Worm (Caenorhabditis elegans) whole organism, late embryonic: ENCODE data around the gene pipp-4P.
"Not testable (repeated sequence)": the region's sequence is repeated elsewhere in the genome, so short reads cannot be mapped to it uniquely, and the experiment has no call there.

ENCODE experiments used
- C08G9.2 ChIP-seq: sonication (generic microtip); optimal IDR thresholded peaks from 2 replicates; lab custom pipeline; 2016; ENCODE audit warnings: mild to moderate bottlenecking, missing genetic modification characterization, moderate library complexity, missing compliant biosample characterization
- K02D7.2 ChIP-seq: sonication (generic microtip); optimal IDR thresholded peaks from 2 replicates; lab custom pipeline; 2017; ENCODE audit warnings: mild to moderate bottlenecking, missing genetic modification characterization, missing compliant biosample characterization
- K09A11.1 ChIP-seq: sonication (generic microtip); optimal IDR thresholded peaks from 2 replicates; lab custom pipeline; 2017; ENCODE audit warnings: antibody characterized with exemption, mild to moderate bottlenecking, missing genetic modification characterization, missing compliant biosample characterization; ENCODE audit not compliant: insufficient read depth
- ceh-18 ChIP-seq: sonication (generic microtip); optimal IDR thresholded peaks from 2 replicates; lab custom pipeline; 2016; ENCODE audit warnings: missing genetic modification characterization, missing compliant biosample characterization
- ceh-22 ChIP-seq: sonication (generic microtip); optimal IDR thresholded peaks from 2 replicates; lab custom pipeline; 2017; ENCODE audit warnings: missing biosample characterization, missing genetic modification characterization
- ceh-24 ChIP-seq: sonication (generic microtip); optimal IDR thresholded peaks from 2 replicates; lab custom pipeline; 2016; ENCODE audit warnings: mild to moderate bottlenecking, missing genetic modification characterization, missing compliant biosample characterization
- ceh-31 ChIP-seq: sonication (generic microtip); optimal IDR thresholded peaks from 2 replicates; lab custom pipeline; 2016; ENCODE audit warnings: missing genetic modification characterization, missing compliant biosample characterization
- ceh-6 ChIP-seq: fragments of 200-800 bp; sonication (Bioruptor generic); optimal IDR thresholded peaks from 2 replicates; lab custom pipeline; 2018; ENCODE audit warnings: mild to moderate bottlenecking, missing genetic modification characterization, missing compliant biosample characterization
- ceh-9 ChIP-seq: sonication (generic microtip); optimal IDR thresholded peaks from 2 replicates; lab custom pipeline; 2016; ENCODE audit warnings: mild to moderate bottlenecking, missing genetic modification characterization, inconsistent platforms, missing compliant biosample characterization
- dve-1 ChIP-seq: sonication (generic microtip); optimal IDR thresholded peaks from 2 replicates; lab custom pipeline; 2017; ENCODE audit warnings: antibody characterized with exemption, mild to moderate bottlenecking, missing genetic modification characterization, missing compliant biosample characterization
- elt-2 ChIP-seq: sonication (generic microtip); optimal IDR thresholded peaks from 2 replicates; lab custom pipeline; 2016; ENCODE audit warnings: missing genetic modification reagents, missing genetic modification characterization, missing compliant biosample characterization
- elt-4 ChIP-seq: sonication (generic microtip); optimal IDR thresholded peaks from 2 replicates; lab custom pipeline; 2016; ENCODE audit warnings: missing genetic modification characterization, missing compliant biosample characterization
- ets-4 ChIP-seq: sonication (generic microtip); optimal IDR thresholded peaks from 2 replicates; lab custom pipeline; 2016; ENCODE audit warnings: missing genetic modification characterization, missing compliant biosample characterization
- fax-1 ChIP-seq: sonication (generic microtip); optimal IDR thresholded peaks from 2 replicates; lab custom pipeline; 2016; ENCODE audit warnings: missing genotype, missing genetic modification characterization, missing compliant biosample characterization
- fkh-10 ChIP-seq: fragments of 150-350 bp; optimal IDR thresholded peaks from 2 replicates; lab custom pipeline; 2014; ENCODE audit warnings: missing biosample characterization, missing genetic modification reagents, missing genetic modification characterization
- fkh-6 ChIP-seq: sonication (generic microtip); optimal IDR thresholded peaks from 2 replicates; lab custom pipeline; 2016; ENCODE audit warnings: missing genetic modification characterization, missing compliant biosample characterization
- hlh-30 ChIP-seq: sonication (generic microtip); optimal IDR thresholded peaks from 2 replicates; lab custom pipeline; 2017; ENCODE audit warnings: antibody characterized with exemption, missing genetic modification characterization, missing compliant biosample characterization; ENCODE audit not compliant: insufficient read depth
- hlh-6 ChIP-seq: sonication (generic microtip); optimal IDR thresholded peaks from 2 replicates; lab custom pipeline; 2016; ENCODE audit warnings: missing genotype, missing genetic modification characterization, missing compliant biosample characterization
- lin-11 ChIP-seq: fragments of 200-800 bp; sonication (Bioruptor generic); optimal IDR thresholded peaks from 2 replicates; lab custom pipeline; 2018; ENCODE audit warnings: mild to moderate bottlenecking, missing genetic modification characterization, missing compliant biosample characterization
- mec-3 ChIP-seq: sonication (generic microtip); optimal IDR thresholded peaks from 2 replicates; lab custom pipeline; 2016; ENCODE audit warnings: borderline replicate concordance, missing genetic modification characterization, missing compliant biosample characterization
- nfya-1 ChIP-seq: sonication (generic microtip); optimal IDR thresholded peaks from 2 replicates; lab custom pipeline; 2017; ENCODE audit warnings: missing genetic modification characterization, mild to moderate bottlenecking, missing compliant biosample characterization, antibody characterized with exemption, moderate library complexity
- npax-4 ChIP-seq: sonication (generic microtip); optimal IDR thresholded peaks from 2 replicates; lab custom pipeline; 2016; ENCODE audit warnings: missing genetic modification characterization, missing compliant biosample characterization
- odd-2 ChIP-seq: sonication (generic microtip); optimal IDR thresholded peaks from 2 replicates; lab custom pipeline; 2017; ENCODE audit warnings: antibody characterized with exemption, mild to moderate bottlenecking, missing genetic modification characterization, missing compliant biosample characterization
- pag-3 ChIP-seq: sonication (generic microtip); optimal IDR thresholded peaks from 2 replicates; lab custom pipeline; 2016; ENCODE audit warnings: missing compliant biosample characterization, missing genetic modification characterization, borderline replicate concordance
- pat-9 ChIP-seq: fragments of 200-800 bp; sonication (Bioruptor generic); optimal IDR thresholded peaks from 2 replicates; lab custom pipeline; 2018; ENCODE audit warnings: mild to moderate bottlenecking, missing genetic modification characterization, moderate library complexity, missing compliant biosample characterization
- pax-1 ChIP-seq: fragments of 150-350 bp; optimal IDR thresholded peaks from 2 replicates; lab custom pipeline; 2014; ENCODE audit warnings: missing biosample characterization, missing genetic modification characterization
- pha-4 ChIP-seq: fragments of 150-350 bp; optimal IDR thresholded peaks from 2 replicates; lab custom pipeline; 2018; ENCODE audit warnings: missing biosample characterization, missing genetic modification reagents, missing genetic modification characterization
- sdc-2 ChIP-seq: sonication (generic microtip); optimal IDR thresholded peaks from 2 replicates; lab custom pipeline; 2016; ENCODE audit warnings: missing genotype, missing genetic modification characterization, missing compliant biosample characterization
- sox-4 ChIP-seq: sonication (generic microtip); optimal IDR thresholded peaks from 2 replicates; lab custom pipeline; 2017; ENCODE audit warnings: mild to moderate bottlenecking, missing genetic modification characterization, inconsistent platforms, missing compliant biosample characterization
- syd-9 ChIP-seq: sonication (generic microtip); optimal IDR thresholded peaks from 2 replicates; lab custom pipeline; 2016; ENCODE audit warnings: mild to moderate bottlenecking, missing genetic modification characterization, moderate library complexity, missing compliant biosample characterization
- tbx-2 ChIP-seq: sonication (generic microtip); optimal IDR thresholded peaks from 2 replicates; lab custom pipeline; 2016; ENCODE audit warnings: missing genetic modification characterization, missing compliant biosample characterization
- tbx-7 ChIP-seq: sonication (generic microtip); optimal IDR thresholded peaks from 2 replicates; lab custom pipeline; 2016; ENCODE audit warnings: missing genotype, missing genetic modification characterization, missing compliant biosample characterization
- ttx-3 ChIP-seq: sonication (generic microtip); optimal IDR thresholded peaks from 2 replicates; lab custom pipeline; 2016; ENCODE audit warnings: missing genetic modification reagents, missing genetic modification characterization, missing compliant biosample characterization
- unc-86 ChIP-seq: sonication (generic microtip); optimal IDR thresholded peaks from 2 replicates; lab custom pipeline; 2016; ENCODE audit warnings: missing genetic modification characterization, missing compliant biosample characterization

The pipp-4P gene

DNA sequence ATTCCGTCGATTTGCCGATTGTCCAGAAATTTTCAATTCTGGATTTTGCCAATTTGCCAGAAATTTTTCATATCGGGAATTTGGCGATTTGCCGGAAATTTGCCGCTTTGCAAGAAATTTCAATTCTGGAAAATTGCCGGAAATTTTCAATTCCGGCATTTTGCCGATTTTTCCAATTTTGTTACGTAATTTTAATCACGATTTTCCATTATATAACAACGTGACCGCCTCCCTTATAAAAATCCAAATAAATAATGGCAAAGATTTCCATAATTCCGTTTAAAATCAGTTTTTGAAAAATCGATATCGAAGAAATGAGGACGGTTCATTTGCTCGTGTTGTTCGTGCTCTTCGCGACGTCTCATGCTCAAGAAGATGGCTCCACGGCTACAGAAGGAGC is 27.7 kb downstream of the pipp-4P start, which contains the start of gene H34I24.1:
Gene H34I24.1 (plus strand): TSS at position 301 of the 400 bp plus-strand sequence.
- TF ChIP-seq sdc-2 (tag; lab: Kevin White, UChicago); C08G9.2 (tag; lab: Kevin White, UChicago); ceh-6: not testable (repeated sequence)
- TF ChIP-seq, all 69 proteins: peak for 0; not testable (repeated sequence) for 69

DNA sequence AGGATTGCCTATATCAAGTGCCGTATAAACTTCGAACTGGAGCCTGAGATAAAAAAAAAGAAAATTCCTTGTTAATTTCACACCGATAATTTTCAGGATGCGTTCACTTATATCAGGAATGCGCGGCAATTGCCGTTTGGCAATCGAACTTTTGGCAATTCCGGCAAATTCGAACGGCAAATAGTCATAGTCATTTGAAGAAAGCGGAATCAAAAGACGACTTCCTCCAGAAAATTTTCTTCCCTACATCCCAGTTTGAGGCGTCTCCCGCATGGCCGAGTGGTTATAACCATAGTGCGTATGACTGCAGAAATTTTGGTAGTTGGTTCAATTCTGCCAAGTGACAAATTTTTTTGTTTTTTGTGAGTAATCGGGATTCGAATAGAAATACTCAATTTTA is 36.8 kb downstream of the pipp-4P start, which contains the start of gene F56F11.4:
Gene F56F11.4 (plus strand): TSS at position 301 of the 400 bp plus-strand sequence.
- no peak for TF ChIP-seq tbx-2
- TF ChIP-seq ttx-3 (tag; lab: Kevin White, UChicago) = no peak
- no peak for TF ChIP-seq unc-86 (tag; lab: Kevin White, UChicago)
- no peak for TF ChIP-seq hlh-30 (tag; lab: Kevin White, UChicago)
- no peak for TF ChIP-seq lin-11
- TF ChIP-seq pha-4 (tag; lab: Kevin White, UChicago) = no peak
- TF ChIP-seq dve-1 (tag; lab: Kevin White, UChicago) = no peak
- TF ChIP-seq C08G9.2 (tag; lab: Kevin White, UChicago) = no peak
- no peak for TF ChIP-seq tbx-7
- TF ChIP-seq pag-3 (tag; lab: Kevin White, UChicago) = no peak
- no peak for TF ChIP-seq ceh-31
- no peak for TF ChIP-seq elt-4 (tag; lab: Kevin White, UChicago)
- no peak for TF ChIP-seq sdc-2 (tag; lab: Kevin White, UChicago)
- TF ChIP-seq ceh-18 = no peak

DNA sequence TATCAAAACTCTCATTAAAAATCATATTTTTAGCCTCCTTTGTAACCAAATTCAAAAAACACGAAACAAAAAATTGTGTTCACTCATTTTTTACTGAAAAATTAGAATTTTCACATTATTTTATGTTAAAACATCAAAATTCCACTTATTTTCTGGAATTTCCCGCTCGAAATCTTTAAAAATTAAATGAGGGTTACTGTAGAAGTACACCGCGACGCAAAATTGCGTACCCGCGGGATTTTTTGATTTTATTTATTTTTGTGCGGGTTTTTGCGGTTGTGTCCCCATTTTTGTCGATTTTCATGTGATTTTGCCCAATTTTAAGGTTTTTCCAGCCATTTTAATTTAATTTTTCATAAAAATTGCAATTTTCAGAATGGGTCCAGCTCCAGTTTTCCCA is 39.3 kb downstream of the pipp-4P start:
- no peak for TF ChIP-seq ceh-18
- no peak for TF ChIP-seq odd-2 (tag; lab: Kevin White, UChicago)
- no peak for TF ChIP-seq pat-9 (tag; lab: Kevin White, UChicago)

DNA sequence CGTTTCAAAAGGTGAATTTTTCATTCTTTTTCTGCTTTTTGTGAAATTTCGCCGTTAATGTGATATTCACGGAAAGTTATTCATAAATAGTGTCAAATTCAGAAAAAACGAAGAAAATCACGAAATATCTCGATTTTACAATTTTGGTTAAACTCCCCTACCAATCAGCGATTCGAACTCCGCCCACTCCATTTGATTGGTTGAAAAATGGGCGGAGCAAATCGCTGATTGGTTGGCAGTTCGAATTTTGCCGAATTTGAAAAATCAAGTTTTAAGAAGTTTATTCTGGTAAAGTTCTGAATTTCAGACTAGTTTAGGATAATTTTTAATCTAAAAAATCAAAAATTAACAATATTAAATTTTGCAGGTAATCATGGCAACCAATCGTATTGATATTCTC is 45.6 kb downstream of the pipp-4P start:
- TF ChIP-seq sox-4 (tag; lab: Kevin White, UChicago) (no peak), fax-1 (tag; lab: Kevin White, UChicago) (no peak), nfya-1 (tag; lab: Kevin White, UChicago) (peak; percentile 90), hlh-6 (no peak), ceh-24 (tag; lab: Kevin White, UChicago) (no peak), K02D7.2 (tag; lab: Kevin White, UChicago) (no peak), mec-3 (tag; lab: Kevin White, UChicago) (no peak)
- TF ChIP-seq, all 69 proteins: peak for 1

DNA sequence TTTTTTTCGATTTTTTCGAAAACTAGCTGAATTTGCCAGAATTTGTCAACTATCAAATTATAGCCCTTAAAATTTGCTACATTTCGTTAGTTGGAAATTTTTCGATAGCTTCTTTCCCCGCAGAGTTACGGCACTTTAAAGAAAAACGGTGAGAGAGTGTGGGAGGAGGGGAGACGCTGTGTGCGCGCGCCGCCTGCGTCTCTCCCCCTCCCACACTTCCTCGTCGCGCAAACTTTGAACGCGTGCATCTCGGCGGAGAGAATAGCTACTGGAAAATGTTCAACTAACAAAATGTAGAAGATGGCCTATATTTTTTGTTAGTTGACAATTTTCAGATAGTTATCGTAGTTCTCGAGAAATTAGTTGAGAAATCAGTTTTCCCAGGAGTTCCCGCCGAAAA is 47.5 kb downstream of the pipp-4P start:
- no peak for TF ChIP-seq syd-9 (tag; lab: Kevin White, UChicago)
- no peak for TF ChIP-seq ets-4 (tag; lab: Kevin White, UChicago)
- TF ChIP-seq K09A11.1 (tag; lab: Kevin White, UChicago) = no peak
- no peak for TF ChIP-seq mec-3 (tag; lab: Kevin White, UChicago)
- TF ChIP-seq pax-1 = no peak
- TF ChIP-seq hlh-6 = no peak
- no peak for TF ChIP-seq pag-3 (tag; lab: Kevin White, UChicago)
- TF ChIP-seq ceh-9 (tag; lab: Kevin White, UChicago) = no peak
- no peak for TF ChIP-seq tbx-7
- no peak for TF ChIP-seq elt-2 (tag; lab: Kevin White, UChicago)
- TF ChIP-seq ceh-22 (tag; lab: Kevin White, UChicago) = no peak
- TF ChIP-seq fkh-6 (tag; lab: Kevin White, UChicago) = no peak
- TF ChIP-seq fax-1 (tag; lab: Kevin White, UChicago) = no peak
- no peak for TF ChIP-seq ceh-31
- no peak for TF ChIP-seq npax-4
- TF ChIP-seq ceh-24 (tag; lab: Kevin White, UChicago) = no peak
- no peak for TF ChIP-seq fkh-10 (GFP tag; lab: Kevin White, UChicago)
